Worm (Caenorhabditis elegans) whole organism, young adult: ENCODE results near the gene prp-18.
"Not testable (repeated sequence)": the region's sequence is repeated elsewhere in the genome, so short reads cannot be mapped to it uniquely, and the experiment has no call there.

Source experiments
- ama-1 ChIP-seq, 3 experiments: fragments of 150-350 bp in 1 of 3; sonication (generic microtip) in 2 of 3; optimal IDR thresholded peaks; 2 replicates each; lab custom pipeline; 2014 to 2018; ENCODE audit warnings: missing biosample characterization in 2 of 3, missing genetic modification characterization in 2 of 3, missing genetic modification reagents in 2 of 3
- egl-18 ChIP-seq: fragments of 200-800 bp; sonication (Bioruptor generic); IDR thresholded peaks from 2 replicates; pipeline ENCODE4 v1.3.6; 2022; ENCODE audit warnings: missing genetic modification reagents, missing genetic modification characterization, missing compliant biosample characterization
- ztf-28 ChIP-seq: fragments of 200-800 bp; sonication (Bioruptor generic); IDR thresholded peaks from 2 replicates; pipeline ENCODE4 v1.3.6; 2022; ENCODE audit warnings: missing genetic modification reagents, missing genetic modification characterization, missing compliant biosample characterization

- TF ChIP-seq ztf-28 (GFP tag; lab: Robert Waterston, UW); egl-18 (GFP tag; lab: Robert Waterston, UW); ama-1 (optimal IDR thresholded peaks at IDR 0.05; lab: Kevin White, UChicago); ama-1 (GFP tag; optimal IDR thresholded peaks at IDR 0.05; lab: Kevin White, UChicago): not testable (repeated sequence)
Observed at ce11 chrIV:9893649-9894048, 9.5 kb upstream of the prp-18 start, which contains the start of gene sss-1.
